Worm (Caenorhabditis elegans): Measurements from ENCODE around the gene C37H5.13.

C37H5.13 gene

DNA sequence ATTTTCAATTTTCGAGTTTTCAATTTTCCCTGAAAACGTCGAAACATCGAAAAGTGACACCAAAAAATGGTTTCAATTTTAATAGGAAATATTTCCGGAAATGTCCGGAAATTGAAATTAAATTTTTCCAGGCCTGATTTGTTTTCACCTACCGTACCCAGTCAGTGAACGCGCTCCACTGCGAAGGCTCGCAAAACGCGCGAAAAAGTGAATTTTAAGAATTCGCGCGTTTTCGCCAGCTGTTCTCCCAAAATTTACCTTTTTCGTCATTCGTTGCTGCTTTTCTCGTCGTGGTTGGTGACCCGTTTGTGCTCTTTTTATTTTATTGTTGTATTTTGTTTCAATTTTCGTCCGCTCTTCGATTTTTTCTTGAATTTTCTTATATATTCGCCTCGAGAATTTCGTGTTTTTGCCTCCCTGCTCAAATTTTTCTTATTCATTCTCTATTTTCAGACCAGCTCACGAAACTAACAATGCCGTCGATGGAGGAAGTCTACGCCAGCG lies 27.3 kb upstream of the C37H5.13 start, which contains the start of gene T19H12.2 (continued):
- TF ChIP-seq snpc-3.4 (tag; optimal IDR thresholded peaks at IDR 0.05) = peak; percentile 93
- TF ChIP-seq lin-54 (GFP tag; optimal IDR thresholded peaks at IDR 0.05) = peak; percentile 88
- no peak for TF ChIP-seq ceh-79 (tag; optimal IDR thresholded peaks at IDR 0.05)
- TF ChIP-seq F22D6.2 (tag; optimal IDR thresholded peaks at IDR 0.05) = no peak
- TF ChIP-seq F39B2.1 (GFP tag; IDR thresholded peaks at IDR 0.05) = 0 out of 2 replicates have a peak, but pooled peaks have one; percentile 54
- no peak for TF ChIP-seq atf-7 (tag; optimal IDR thresholded peaks at IDR 0.05)
- TF ChIP-seq bed-2 (GFP tag; IDR thresholded peaks at IDR 0.05) = 0 out of 2 replicates have a peak, but pooled peaks have one; percentile 11
- TF ChIP-seq hmg-20 (GFP tag; IDR thresholded peaks at IDR 0.05) = no peak
- peak; percentile 63; the same call in 1 of the 2 replicates for TF ChIP-seq B0336.3 (GFP tag; IDR thresholded peaks at IDR 0.05)
- TF ChIP-seq snpc-1.1 (tag; optimal IDR thresholded peaks at IDR 0.05; ENCODE audit: insufficient read depth) = peak; percentile 74
- peak; percentile 83 for TF ChIP-seq unc-130 (GFP tag; optimal IDR thresholded peaks at IDR 0.05)
- TF ChIP-seq Y53F4B.3 (GFP tag; IDR thresholded peaks at IDR 0.05) = no peak
- TF ChIP-seq lsy-27 (tag; optimal IDR thresholded peaks at IDR 0.05; ENCODE audit: borderline replicate concordance, insufficient read depth) = no peak
- peak; percentile 41 for TF ChIP-seq hrde-1 (tag; optimal IDR thresholded peaks at IDR 0.05; ENCODE audit: borderline replicate concordance)
- TF ChIP-seq egrh-3 (GFP tag; IDR thresholded peaks at IDR 0.05) = no peak
- peak; percentile 98 for TF ChIP-seq D2030.7 (GFP tag; IDR thresholded peaks at IDR 0.05)
- TF ChIP-seq die-1 (tag; optimal IDR thresholded peaks at IDR 0.05) = no peak
- no peak for TF ChIP-seq aptf-3 (GFP tag; IDR thresholded peaks at IDR 0.05)
- no peak for TF ChIP-seq sea-2 (GFP tag; IDR thresholded peaks at IDR 0.05)
- TF ChIP-seq gei-17 (GFP tag; optimal IDR thresholded peaks at IDR 0.05) = no peak
- TF ChIP-seq egl-18 (GFP tag; IDR thresholded peaks at IDR 0.05) = no peak
- peak; percentile 67 for TF ChIP-seq attf-3 (GFP tag; conservative IDR thresholded peaks at IDR 0.05)
- TF ChIP-seq nfyb-1 (GFP tag; IDR thresholded peaks at IDR 0.05) = peak; percentile 59; the same call in 1 of the 2 replicates
- no peak for TF ChIP-seq ets-4 (GFP tag; optimal IDR thresholded peaks at IDR 0.05)
- TF ChIP-seq cebp-1 (GFP tag; IDR thresholded peaks at IDR 0.05) = no peak
- no peak for TF ChIP-seq cebp-1 (tag; optimal IDR thresholded peaks at IDR 0.05)
- peak; percentile 90 for TF ChIP-seq ekl-4 (GFP tag; IDR thresholded peaks at IDR 0.05)
- TF ChIP-seq ztf-22 (GFP tag; optimal IDR thresholded peaks at IDR 0.05) = no peak
- TF ChIP-seq F37B4.10 (GFP tag; IDR thresholded peaks at IDR 0.05) = no peak
- no peak for TF ChIP-seq ceh-58 (GFP tag; IDR thresholded peaks at IDR 0.05)
- TF ChIP-seq B0261.1 (tag; optimal IDR thresholded peaks at IDR 0.05) = no peak
- TF ChIP-seq him-1 (tag; optimal IDR thresholded peaks at IDR 0.05) = peak; percentile 80
- peak in 2 of 3 experiments; percentile 58 to 93 for TF ChIP-seq lin-35 (GFP tag; optimal IDR thresholded peaks at IDR 0.05)
- no peak for TF ChIP-seq somi-1 (GFP tag; optimal IDR thresholded peaks at IDR 0.05)
- TF ChIP-seq aptf-2 (GFP tag; conservative IDR thresholded peaks at IDR 0.05) = peak; percentile 66
- no peak for TF ChIP-seq C06A6.2 (GFP tag; conservative IDR thresholded peaks at IDR 0.05)
- TF ChIP-seq hmg-1.2 (GFP tag; IDR thresholded peaks at IDR 0.05) = peak; percentile 74
- TF ChIP-seq ama-1 (optimal IDR thresholded peaks at IDR 0.05) = no peak
- TF ChIP-seq ama-1 (GFP tag; optimal IDR thresholded peaks at IDR 0.05) = no peak
- TF ChIP-seq rpc-1 (optimal IDR thresholded peaks at IDR 0.05) = no peak
- TF ChIP-seq rpc-1 (tag; optimal IDR thresholded peaks at IDR 0.05) = peak; percentile 1
- TF ChIP-seq ZK185.1 (tag; optimal IDR thresholded peaks at IDR 0.05; ENCODE audit: poor library complexity, severe bottlenecking) = no peak
- TF ChIP-seq ztf-28 (GFP tag; IDR thresholded peaks at IDR 0.05) = peak; percentile 94
- no peak for TF ChIP-seq mes-4 (tag; optimal IDR thresholded peaks at IDR 0.05)
- TF ChIP-seq dox-1 (GFP tag; IDR thresholded peaks at IDR 0.05) = peak; percentile 95
- TF ChIP-seq T07F8.4 (tag; optimal IDR thresholded peaks at IDR 0.05) = no peak
- peak; percentile 99 for TF ChIP-seq ceh-91 (GFP tag; IDR thresholded peaks at IDR 0.05)
- TF ChIP-seq F57C9.4 (tag; optimal IDR thresholded peaks at IDR 0.05) = no peak
- TF ChIP-seq lin-40 (tag; optimal IDR thresholded peaks at IDR 0.05) = no peak

Data from whole organism, young adult.